Worm (Caenorhabditis elegans): ENCODE results near the gene E02H9.1.

DNA sequence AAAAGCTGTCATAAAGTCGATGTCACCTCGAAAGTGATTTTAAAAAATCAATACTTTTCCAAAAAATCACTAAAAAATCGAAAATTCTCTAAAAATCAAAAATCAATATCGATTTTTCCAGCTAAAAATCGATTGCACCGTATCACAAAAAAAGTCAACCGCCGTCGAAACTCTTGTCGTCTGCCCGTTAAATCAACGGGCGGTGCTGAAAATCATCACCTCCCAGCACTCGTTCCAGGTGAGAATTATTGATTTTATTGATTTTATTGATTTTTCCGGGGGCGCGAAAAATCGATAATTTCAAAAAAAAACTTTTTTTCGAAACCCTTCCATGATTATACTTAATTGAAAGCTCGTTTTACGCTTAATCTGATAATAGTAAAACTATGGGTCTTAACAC, 48.8 kb upstream of the E02H9.1 start:
- no peak for TF ChIP-seq ama-1 (optimal IDR thresholded peaks at IDR 0.05)
- no peak for TF ChIP-seq tra-4 (tag; optimal IDR thresholded peaks at IDR 0.05)
- TF ChIP-seq hmbx-1 (tag; optimal IDR thresholded peaks at IDR 0.05) = no peak
- no peak for TF ChIP-seq flt-1 (GFP tag; IDR thresholded peaks at IDR 0.05)
- no peak for TF ChIP-seq hnd-1 (tag; optimal IDR thresholded peaks at IDR 0.05)
- no peak for TF ChIP-seq B0310.2 (tag; optimal IDR thresholded peaks at IDR 0.05)
- TF ChIP-seq hmg-4 (GFP tag; optimal IDR thresholded peaks at IDR 0.05) = no peak
- no peak for TF ChIP-seq scrt-1 (GFP tag; IDR thresholded peaks at IDR 0.05)
- no peak for TF ChIP-seq ceh-13 (GFP tag; optimal IDR thresholded peaks at IDR 0.05)
- TF ChIP-seq ceh-36 (tag; optimal IDR thresholded peaks at IDR 0.05) = no peak
- TF ChIP-seq tbx-37 (GFP tag; conservative IDR thresholded peaks at IDR 0.05) = no peak

Measured in whole organism, early embryonic.